Worm (Caenorhabditis elegans) whole organism, L4 larva: Measurements from ENCODE around the gene arl-3.

ENCODE experiments used
- ZK546.5 ChIP-seq, 2 experiments: sonication (generic microtip); optimal IDR thresholded peaks; 2 replicates each; lab custom pipeline; 2017; ENCODE audit warnings: missing biosample characterization in 2 of 2, missing genetic modification characterization in 2 of 2
- aly-2 ChIP-seq: sonication (generic microtip); optimal IDR thresholded peaks from 2 replicates; lab custom pipeline; 2018; ENCODE audit warnings: missing biosample characterization, missing genetic modification characterization
- ama-1 ChIP-seq: fragments of 150-350 bp; optimal IDR thresholded peaks from 2 replicates; lab custom pipeline; 2014; ENCODE audit warnings: inconsistent platforms, mixed read lengths
- daf-8 ChIP-seq: fragments of 200-800 bp; sonication (Bioruptor generic); IDR thresholded peaks from 2 replicates; pipeline ENCODE4 v1.3.6; 2022; ENCODE audit warnings: missing genetic modification characterization, missing compliant biosample characterization
- dve-1 ChIP-seq: sonication (generic microtip); optimal IDR thresholded peaks from 2 replicates; lab custom pipeline; 2017; ENCODE audit warnings: antibody characterized with exemption, mild to moderate bottlenecking, missing genetic modification characterization, missing compliant biosample characterization; ENCODE audit not compliant: insufficient read depth
- hlh-30 ChIP-seq: sonication (generic microtip); optimal IDR thresholded peaks from 2 replicates; lab custom pipeline; 2017; ENCODE audit warnings: antibody characterized with exemption, mild to moderate bottlenecking, missing genetic modification characterization, missing compliant biosample characterization; ENCODE audit not compliant: insufficient read depth
- mdt-29 ChIP-seq: fragments of 200-800 bp; sonication (Bioruptor generic); IDR thresholded peaks from 2 replicates; pipeline ENCODE4 v1.3.6; 2022; ENCODE audit warnings: missing genetic modification reagents, missing genetic modification characterization, missing compliant biosample characterization
- ztf-7 ChIP-seq: fragments of 150-350 bp; optimal IDR thresholded peaks from 2 replicates; lab custom pipeline; 2014; ENCODE audit warnings: missing biosample characterization, missing genetic modification characterization

- no peak for TF ChIP-seq dve-1
- TF ChIP-seq ztf-7 (tag; lab: Kevin White, UChicago): no peak
- no peak for TF ChIP-seq ZK546.5 (tag; optimal IDR thresholded peaks at IDR 0.05; lab: Kevin White, UChicago)
- no peak for TF ChIP-seq daf-8 (GFP tag; lab: Robert Waterston, UW)
- no peak for TF ChIP-seq aly-2 (tag; lab: Kevin White, UChicago)
- no peak for TF ChIP-seq ama-1 (lab: Kevin White, UChicago)
- no peak for TF ChIP-seq hlh-30
- no peak for TF ChIP-seq mdt-29 (GFP tag; lab: Robert Waterston, UW)
Observed at ce11 chrII:14618764-14619163, 12.5 kb downstream of the arl-3 start.
